Fruit fly (Drosophila melanogaster) whole organism, wandering third instar larva: ENCODE data around the gene eIF5B.

Experiments used
- CG32264 ChIP-seq: fragments of 200-800 bp; sonication (Bioruptor generic); optimal IDR thresholded peaks from 2 replicates; lab custom pipeline; 2016; ENCODE audit warnings: missing biosample characterization, missing genetic modification characterization
- Dfd ChIP-seq: fragments of >200 bp; optimal IDR thresholded peaks from 2 replicates; lab custom pipeline; 2017; ENCODE audit warnings: missing biosample characterization, missing genetic modification characterization
- Dif ChIP-seq: fragments of 200-275, 200-300 bp; sonication (Bioruptor generic); optimal IDR thresholded peaks from 2 replicates; lab custom pipeline; 2018; ENCODE audit warnings: missing biosample characterization, missing genetic modification characterization; ENCODE audit not compliant: partially characterized antibody
- GATAd ChIP-seq: sonication (Bioruptor generic); optimal IDR thresholded peaks from 2 replicates; lab custom pipeline; 2016; ENCODE audit warnings: missing biosample characterization, missing genetic modification characterization
- Hnf4 ChIP-seq: fragments of 200-800 bp; sonication (Bioruptor generic); optimal IDR thresholded peaks from 2 replicates; lab custom pipeline; 2016; ENCODE audit warnings: missing biosample characterization, mild to moderate bottlenecking, missing genetic modification characterization
- Hr78 ChIP-seq: fragments of >200 bp; optimal IDR thresholded peaks from 2 replicates; lab custom pipeline; 2017; ENCODE audit warnings: missing biosample characterization, missing genetic modification characterization
- Hr83 ChIP-seq: fragments of 200-300 bp; sonication (Bioruptor generic); optimal IDR thresholded peaks from 2 replicates; lab custom pipeline; 2016; ENCODE audit warnings: missing biosample characterization, mild to moderate bottlenecking, missing genetic modification characterization, moderate library complexity; ENCODE audit not compliant: poor library complexity, severe bottlenecking
- Jra ChIP-seq: sonication (Bioruptor generic); optimal IDR thresholded peaks from 2 replicates; lab custom pipeline; 2016; ENCODE audit warnings: missing biosample characterization, missing genetic modification characterization
- Mio ChIP-seq: sonication (Bioruptor generic); optimal IDR thresholded peaks from 2 replicates; lab custom pipeline; 2016; ENCODE audit warnings: missing biosample characterization, missing genetic modification characterization
- N ChIP-seq: fragments of >200 bp; optimal IDR thresholded peaks from 2 replicates; lab custom pipeline; 2018; ENCODE audit warnings: missing biosample characterization, missing external identifiers, missing genetic modification characterization
- OdsH ChIP-seq: fragments of 200-800 bp; sonication (Bioruptor generic); optimal IDR thresholded peaks from 2 replicates; lab custom pipeline; 2016; ENCODE audit warnings: missing biosample characterization, mild to moderate bottlenecking, missing genetic modification characterization
- Rel ChIP-seq, 2 experiments: fragments of 200-800 bp; sonication (Bioruptor generic) in 1 of 2; optimal IDR thresholded peaks; 2 replicates in 1 of 2; 3 replicates in 1 of 2; lab custom pipeline; 2016 to 2019; ENCODE audit warnings: mild to moderate bottlenecking in 2 of 2, missing biosample characterization in 2 of 2, missing genetic modification characterization in 2 of 2, moderate library complexity in 1 of 2
- Sp1 ChIP-seq: fragments of 200-800 bp; sonication (Bioruptor generic); optimal IDR thresholded peaks from 3 replicates; lab custom pipeline; 2019; ENCODE audit warnings: missing biosample characterization, mild to moderate bottlenecking, missing genetic modification characterization, moderate library complexity
- Vsx2 ChIP-seq: fragments of 200-300, 225-300 bp; sonication (Bioruptor generic); optimal IDR thresholded peaks from 2 replicates; lab custom pipeline; 2018; ENCODE audit warnings: missing biosample characterization, missing genetic modification characterization; ENCODE audit not compliant: partially characterized antibody
- br ChIP-seq: fragments of 200-800 bp; sonication (Bioruptor generic); optimal IDR thresholded peaks from 2 replicates; lab custom pipeline; 2016; ENCODE audit warnings: missing biosample characterization, missing genetic modification characterization
- brk ChIP-seq: fragments of 200-800 bp; sonication (Bioruptor generic); optimal IDR thresholded peaks from 2 replicates; lab custom pipeline; 2016; ENCODE audit warnings: missing biosample characterization, mild to moderate bottlenecking, missing genetic modification characterization
- dl ChIP-seq, 2 experiments: fragments of 175-275, 200-275 bp in 1 of 2; fragments of 200-275 bp in 1 of 2; sonication (Bioruptor generic); optimal IDR thresholded peaks; lab custom pipeline; 2018; ENCODE audit warnings: mild to moderate bottlenecking in 2 of 2, missing biosample characterization in 2 of 2, missing genetic modification characterization in 2 of 2, moderate library complexity in 2 of 2; ENCODE audit not compliant: partially characterized antibody in 2 of 2, insufficient read depth in 1 of 2
- dmrt93B ChIP-seq: fragments of 200-800 bp; sonication (Bioruptor generic); optimal IDR thresholded peaks from 2 replicates; lab custom pipeline; 2018; ENCODE audit warnings: missing biosample characterization, mild to moderate bottlenecking, missing genetic modification characterization
- ey ChIP-seq: fragments of 200-800 bp; sonication (Bioruptor generic); optimal IDR thresholded peaks from 2 replicates; lab custom pipeline; 2016; ENCODE audit warnings: missing biosample characterization, missing genetic modification characterization
- foxo ChIP-seq, 2 experiments: fragments of 200-800 bp; sonication (Bioruptor generic); optimal IDR thresholded peaks; 2 replicates in 1 of 2; 3 replicates in 1 of 2; lab custom pipeline; 2016 to 2017; ENCODE audit warnings: missing biosample characterization in 2 of 2, missing genetic modification characterization in 2 of 2
- fru ChIP-seq: fragments of 200-800 bp; sonication (Bioruptor generic); optimal IDR thresholded peaks from 3 replicates; lab custom pipeline; 2016; ENCODE audit warnings: missing biosample characterization, mild to moderate bottlenecking, missing genetic modification characterization
- h ChIP-seq: fragments of 200-800 bp; sonication (Bioruptor generic); optimal IDR thresholded peaks from 3 replicates; lab custom pipeline; 2016; ENCODE audit warnings: missing biosample characterization, mild to moderate bottlenecking, missing genetic modification characterization
- jim ChIP-seq: fragments of 175-275, 200-325 bp; sonication (Bioruptor generic); optimal IDR thresholded peaks from 2 replicates; lab custom pipeline; 2016; ENCODE audit warnings: missing biosample characterization, mild to moderate bottlenecking, missing genetic modification characterization
- pan ChIP-seq: fragments of >200 bp; optimal IDR thresholded peaks from 2 replicates; lab custom pipeline; 2017
- psq ChIP-seq: fragments of 200-800 bp; sonication (Bioruptor generic); optimal IDR thresholded peaks from 3 replicates; lab custom pipeline; 2017; ENCODE audit warnings: missing biosample characterization, mild to moderate bottlenecking, missing genetic modification characterization, moderate library complexity
- rgr ChIP-seq: fragments of 200-800 bp; sonication (Bioruptor generic); optimal IDR thresholded peaks from 3 replicates; lab custom pipeline; 2016; ENCODE audit warnings: missing biosample characterization, mild to moderate bottlenecking, missing genetic modification characterization
- sage ChIP-seq: fragments of 200-800 bp; sonication (Bioruptor generic); optimal IDR thresholded peaks from 2 replicates; lab custom pipeline; 2016; ENCODE audit warnings: missing biosample characterization, mild to moderate bottlenecking, missing genetic modification characterization
- sv ChIP-seq: fragments of 200-800 bp; sonication (Bioruptor generic); optimal IDR thresholded peaks from 3 replicates; lab custom pipeline; 2016; ENCODE audit warnings: missing biosample characterization, missing genetic modification characterization
- tai ChIP-seq: sonication (Bioruptor generic); optimal IDR thresholded peaks from 2 replicates; lab custom pipeline; 2016; ENCODE audit warnings: missing biosample characterization, missing genetic modification characterization
- usp ChIP-seq: fragments of >200 bp; optimal IDR thresholded peaks from 2 replicates; lab custom pipeline; 2017; ENCODE audit warnings: missing biosample characterization, missing genetic modification characterization

eIF5B gene

DNA sequence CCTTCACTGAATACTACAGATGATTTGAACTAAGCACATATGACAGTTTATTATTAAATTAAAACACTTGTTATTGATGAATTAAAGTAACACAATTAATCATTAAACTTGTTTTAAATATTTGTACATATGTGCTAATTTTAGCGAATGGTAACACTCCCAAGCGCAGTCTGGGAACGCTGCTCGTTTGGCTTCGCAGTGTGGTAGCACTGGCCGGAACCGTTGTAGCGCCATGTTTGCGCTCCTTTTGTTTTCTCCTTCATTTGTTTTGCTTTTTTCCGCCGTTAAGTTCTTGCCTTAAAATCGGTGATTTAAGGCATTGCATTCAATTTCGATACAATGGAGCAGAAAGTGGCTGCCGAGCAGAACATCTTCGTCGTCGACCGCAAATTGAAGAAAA is 5.4 kb upstream of the eIF5B start, which contains the start of gene CycJ:
TSS of gene CycJ (plus strand) at position 229 of the 400 bp plus-strand sequence.
- TF ChIP-seq Vsx2 (GFP tag; lab: Kevin White, UChicago) (no peak), GATAd (GFP tag; lab: Kevin White, UChicago) (no peak), foxo (GFP tag; optimal IDR thresholded peaks at IDR 0.05; lab: Kevin White, UChicago) (no peak), sage (GFP tag; lab: Kevin White, UChicago) (no peak), sv (GFP tag; lab: Kevin White, UChicago) (no peak), Hr83 (GFP tag; lab: Kevin White, UChicago) (no peak), Rel (GFP tag; optimal IDR thresholded peaks at IDR 0.05; lab: Kevin White, UChicago) (no peak), Rel (tag; optimal IDR thresholded peaks at IDR 0.05; lab: Kevin White, UChicago) (no peak), br (GFP tag; lab: Kevin White, UChicago) (no peak)

DNA sequence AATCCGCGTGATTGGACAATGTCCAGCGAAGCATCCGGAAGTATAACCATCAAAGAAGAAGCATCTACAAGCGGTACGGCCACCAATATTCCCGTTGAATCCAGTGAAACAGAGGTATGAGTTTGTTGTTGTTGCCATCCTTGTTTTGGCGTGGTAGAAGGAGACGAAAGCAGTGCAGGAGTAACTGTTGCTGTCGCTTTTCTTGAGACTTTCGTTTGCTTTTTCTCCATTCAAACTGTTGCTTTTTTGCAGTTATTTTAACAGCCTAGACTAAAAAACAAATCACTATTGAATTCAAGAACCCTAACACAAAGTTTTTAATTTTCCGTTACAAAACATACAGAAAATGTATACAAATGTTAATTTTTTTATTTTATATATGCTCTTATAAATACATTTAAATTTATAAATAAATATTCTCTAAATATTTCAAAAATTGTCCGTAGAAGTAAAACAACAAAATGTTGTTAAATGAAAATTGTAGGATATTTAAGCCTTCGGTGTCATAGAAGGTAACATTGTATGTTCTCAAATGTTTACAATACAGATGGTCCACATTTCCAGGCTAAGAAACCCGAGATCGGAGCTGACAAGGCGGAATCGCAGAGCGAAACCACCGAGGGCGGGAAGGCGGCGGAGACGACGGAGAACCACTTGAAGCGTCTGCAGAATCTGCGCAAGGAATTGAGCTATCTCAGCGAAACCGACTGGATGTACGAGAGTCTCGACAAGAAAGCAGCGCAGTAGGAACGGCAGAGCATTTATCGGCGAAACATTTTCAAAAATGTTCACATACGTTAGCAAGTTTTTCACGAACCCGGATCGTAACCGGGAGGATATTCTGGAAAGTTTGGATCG is 1.0 kb upstream of the eIF5B start:
- TF ChIP-seq rgr (GFP tag; lab: Kevin White, UChicago) = no peak
- no peak for TF ChIP-seq psq (GFP tag; lab: Kevin White, UChicago)
- no peak for TF ChIP-seq N (GFP tag; lab: Kevin White, UChicago)
- TF ChIP-seq dl (GFP tag; optimal IDR thresholded peaks at IDR 0.05; lab: Kevin White, UChicago; ENCODE audit: insufficient read depth in 1 of 2, partially characterized antibody in 2 of 2) = no peak
- TF ChIP-seq Jra (GFP tag; lab: Kevin White, UChicago) = no peak
- TF ChIP-seq pan (lab: Kevin White, UChicago) = no peak
- no peak for TF ChIP-seq Dfd (GFP tag; lab: Kevin White, UChicago)
- TF ChIP-seq usp (GFP tag; lab: Kevin White, UChicago) = no peak
- no peak for TF ChIP-seq h (GFP tag; lab: Kevin White, UChicago)

DNA sequence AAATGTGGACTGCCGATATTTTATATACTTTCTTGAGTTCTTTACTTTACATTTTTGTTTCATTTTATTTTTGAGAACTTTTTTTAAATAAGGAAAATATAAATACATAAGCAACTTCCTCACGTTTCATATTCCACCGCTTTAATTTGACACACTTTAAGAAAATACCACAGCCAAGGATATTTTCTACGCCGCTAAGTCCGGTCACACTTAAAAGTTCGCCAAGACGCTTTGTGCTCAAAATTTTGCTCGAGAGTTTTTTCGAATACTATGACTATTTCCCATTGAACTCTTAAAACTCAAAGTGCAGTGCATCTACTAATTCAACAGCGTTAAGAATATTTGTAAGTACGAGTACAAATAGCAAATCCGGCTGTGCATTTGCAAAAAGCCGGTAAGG is 342 bp upstream of the eIF5B start, which contains the start of the genes CG46463 and armi:
TSS of gene CG46463 (plus strand) at position 197 of the 400 bp plus-strand sequence.
TSS of gene armi (plus strand) at position 199 of the 400 bp plus-strand sequence.
- TF ChIP-seq psq (GFP tag; lab: Kevin White, UChicago) (no peak), tai (GFP tag; lab: Kevin White, UChicago) (no peak), rgr (GFP tag; lab: Kevin White, UChicago) (no peak), OdsH (GFP tag; lab: Kevin White, UChicago) (no peak)
- TF ChIP-seq, all 38 proteins: peak for 0

DNA sequence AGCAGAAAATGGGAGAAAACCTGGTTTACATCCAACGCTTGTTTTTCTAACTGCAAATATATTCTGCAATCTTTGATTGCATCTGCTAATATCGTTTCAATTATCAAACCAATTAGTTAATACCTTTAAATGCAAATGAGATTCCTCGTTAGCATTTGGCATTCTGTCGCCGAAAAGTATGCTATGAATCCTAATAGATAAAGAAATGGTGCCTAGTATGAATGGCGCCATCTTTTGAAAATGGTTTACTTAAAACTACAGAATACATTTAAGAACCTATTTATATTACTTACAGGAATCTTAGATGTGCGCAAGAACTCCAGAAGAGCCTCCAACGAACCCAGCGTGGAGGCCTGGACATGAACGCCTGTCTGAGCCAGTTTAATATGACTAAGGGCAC is 3.9 kb downstream of the eIF5B start:
- no peak for TF ChIP-seq CG32264 (GFP tag; lab: Kevin White, UChicago)
- no peak for TF ChIP-seq GATAd (GFP tag; lab: Kevin White, UChicago)
- TF ChIP-seq h (GFP tag; lab: Kevin White, UChicago) = no peak
- TF ChIP-seq pan (lab: Kevin White, UChicago) = no peak
- no peak for TF ChIP-seq Sp1 (GFP tag; lab: Kevin White, UChicago)
- no peak for TF ChIP-seq tai (GFP tag; lab: Kevin White, UChicago)
- no peak for TF ChIP-seq Hnf4 (GFP tag; lab: Kevin White, UChicago)
- no peak for TF ChIP-seq Dif (GFP tag; lab: Kevin White, UChicago)
- no peak for TF ChIP-seq Jra (GFP tag; lab: Kevin White, UChicago)
- no peak for TF ChIP-seq OdsH (GFP tag; lab: Kevin White, UChicago)
- no peak for TF ChIP-seq sv (GFP tag; lab: Kevin White, UChicago)
- TF ChIP-seq dmrt93B (GFP tag; lab: Kevin White, UChicago) = no peak
- no peak for TF ChIP-seq jim (GFP tag; lab: Kevin White, UChicago)
- no peak for TF ChIP-seq ey (GFP tag; lab: Kevin White, UChicago)
- no peak for TF ChIP-seq Vsx2 (GFP tag; lab: Kevin White, UChicago)

DNA sequence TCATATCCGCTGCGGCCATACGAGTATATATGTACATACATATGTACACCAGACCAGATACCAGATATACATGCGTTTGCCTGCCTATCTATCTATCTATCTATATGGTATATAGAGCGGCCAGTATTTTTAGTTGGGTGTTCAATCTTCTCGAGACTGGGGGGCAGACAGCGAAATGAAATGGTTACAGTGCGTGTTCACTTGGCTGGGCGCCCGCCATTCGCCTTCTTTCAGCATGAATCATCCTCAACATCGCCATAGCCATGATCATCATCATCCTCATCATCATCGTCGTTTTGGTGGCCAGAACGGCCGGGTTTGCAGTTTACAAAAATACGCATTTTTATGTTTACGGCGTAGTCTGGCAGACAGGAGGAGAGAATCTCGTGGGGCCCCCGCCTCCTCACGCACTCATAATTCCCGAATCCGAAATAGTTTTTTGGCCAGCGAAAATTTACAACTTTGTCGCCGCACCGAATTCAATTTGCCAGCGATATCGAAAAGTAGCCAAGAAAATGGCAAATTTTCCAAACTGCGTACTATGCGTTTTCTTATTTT is 4.7 kb downstream of the eIF5B start:
- TF ChIP-seq usp (GFP tag; lab: Kevin White, UChicago) (no peak), N (GFP tag; lab: Kevin White, UChicago) (no peak), Jra (GFP tag; lab: Kevin White, UChicago) (no peak), psq (GFP tag; lab: Kevin White, UChicago) (no peak), tai (GFP tag; lab: Kevin White, UChicago) (no peak), Hr78 (GFP tag; lab: Kevin White, UChicago) (no peak), brk (GFP tag; lab: Kevin White, UChicago) (no peak), Vsx2 (GFP tag; lab: Kevin White, UChicago) (no peak), ey (GFP tag; lab: Kevin White, UChicago) (no peak), GATAd (GFP tag; lab: Kevin White, UChicago) (no peak), h (GFP tag; lab: Kevin White, UChicago) (no peak), pan (lab: Kevin White, UChicago) (no peak), fru (GFP tag; lab: Kevin White, UChicago) (no peak), Mio (GFP tag; lab: Kevin White, UChicago) (no peak), Dfd (GFP tag; lab: Kevin White, UChicago) (no peak)
